Fruit fly (Drosophila melanogaster) whole organism, embryonic: ENCODE measurements around the gene GIIIspla2.

Experiments
- CG11085 ChIP-seq: fragments of 200-800 bp; sonication (Bioruptor generic); IDR thresholded peaks from 2 replicates; pipeline ENCODE4 v1.3.6; 2022; ENCODE audit warnings: missing biosample characterization, missing genetic modification characterization
- CG14050 ChIP-seq: fragments of 200-800 bp; sonication (Bioruptor generic); IDR thresholded peaks from 3 replicates; pipeline ENCODE4 v1.3.6; 2022; ENCODE audit warnings: missing biosample characterization, missing genetic modification characterization
- CG4360 ChIP-seq: fragments of 200-800 bp; sonication (Bioruptor generic); IDR thresholded peaks from 2 replicates; pipeline ENCODE4 v1.3.6; 2022; ENCODE audit warnings: missing biosample characterization, missing genetic modification characterization
- Dfd ChIP-seq, 2 experiments: fragments of >200 bp; optimal IDR thresholded peaks; 2 replicates each; lab custom pipeline; 2017; ENCODE audit warnings: missing biosample characterization in 2 of 2, missing genetic modification characterization in 2 of 2
- Mes4 ChIP-seq: fragments of 200-800 bp; sonication (Bioruptor generic); optimal IDR thresholded peaks from 2 replicates; lab custom pipeline; 2016; ENCODE audit warnings: missing biosample characterization, missing genetic modification characterization
- Nf-YA ChIP-seq: fragments of 200-800 bp; sonication (Bioruptor generic); IDR thresholded peaks from 2 replicates; pipeline ENCODE4 v1.3.6; 2022; ENCODE audit warnings: missing biosample characterization, missing genetic modification characterization
- Tbp ChIP-seq: fragments of >200 bp; optimal IDR thresholded peaks from 2 replicates; lab custom pipeline; 2018; ENCODE audit warnings: missing biosample characterization, missing genetic modification characterization
- mam ChIP-seq: fragments of 200-800 bp; sonication (Bioruptor generic); optimal IDR thresholded peaks from 3 replicates; lab custom pipeline; 2016; ENCODE audit warnings: missing biosample characterization, missing genetic modification characterization

- TF ChIP-seq mam (no peak), Nf-YA (GFP tag; lab: Robert Waterston, UW) (no peak), Mes4 (no peak), Dfd (GFP tag; optimal IDR thresholded peaks at IDR 0.05; lab: Kevin White, UChicago) (no peak), CG11085 (GFP tag; lab: Robert Waterston, UW) (no peak), Tbp (GFP tag; lab: Kevin White, UChicago) (no peak), CG14050 (GFP tag; lab: Robert Waterston, UW) (no peak), CG4360 (GFP tag; lab: Robert Waterston, UW) (no peak)
These were observed 49.5 kb upstream of the GIIIspla2 start for dm6 chrX:8107936-8108335.
